Fruit fly (Drosophila melanogaster): ENCODE results near the gene CG17834.

The CG17834 gene

DNA sequence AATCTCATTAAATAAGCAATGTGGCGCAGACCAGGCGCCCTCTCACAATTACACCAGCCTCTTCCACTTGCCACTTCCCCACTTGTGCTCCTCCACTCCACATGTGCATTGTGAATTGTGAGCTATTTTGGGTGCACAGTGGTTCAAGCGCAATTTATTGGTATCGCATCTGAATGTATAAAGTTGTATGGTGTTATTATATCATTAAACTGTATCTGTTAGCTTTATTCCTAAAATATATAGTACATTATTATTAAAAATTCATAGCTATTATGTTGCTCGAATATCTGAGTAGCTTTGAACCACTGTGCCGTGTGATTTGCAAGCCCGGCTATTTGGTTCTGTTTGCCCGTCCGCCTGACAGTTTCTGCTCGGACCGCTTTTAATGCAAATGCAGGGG is 46.0 kb downstream of the CG17834 start (continued):
- TF ChIP-seq CG11093 (GFP tag; IDR thresholded peaks at IDR 0.05) (peak; percentile 83), CG17912 (GFP tag; optimal IDR thresholded peaks at IDR 0.05) (peak; percentile 5), jumu (GFP tag; optimal IDR thresholded peaks at IDR 0.05) (peak; percentile 27), dmrt11E (tag; optimal IDR thresholded peaks at IDR 0.05) (peak; percentile 93), CG15073 (GFP tag; optimal IDR thresholded peaks at IDR 0.05) (peak; percentile 52), CG10267 (tag; optimal IDR thresholded peaks at IDR 0.05) (peak; percentile 84), CHES-1-like (GFP tag; optimal IDR thresholded peaks at IDR 0.05) (no peak), CG9876 (GFP tag; optimal IDR thresholded peaks at IDR 0.05) (no peak), Gug (GFP tag; IDR thresholded peaks at IDR 0.05) (peak; percentile 70; the same call in 3 of the 4 replicates), gem (tag; optimal IDR thresholded peaks at IDR 0.05) (peak; percentile 93), CG1529 (GFP tag; optimal IDR thresholded peaks at IDR 0.05) (peak; percentile 87), H2.0 (GFP tag; IDR thresholded peaks at IDR 0.05) (peak; percentile 88), gcm2 (GFP tag; optimal IDR thresholded peaks at IDR 0.05) (no peak), crc (GFP tag; optimal IDR thresholded peaks at IDR 0.05) (no peak), Med (GFP tag) (peak; percentile 78), gce (GFP tag; IDR thresholded peaks at IDR 0.05) (peak; percentile 93), Bteb2 (GFP tag; optimal IDR thresholded peaks at IDR 0.05) (peak; percentile 9), CTCF (GFP tag; optimal IDR thresholded peaks at IDR 0.05) (peak; percentile 38), Eip74EF (GFP tag; optimal IDR thresholded peaks at IDR 0.05) (peak in 1 of 2 experiments; percentile 79), CG2875 (GFP tag; optimal IDR thresholded peaks at IDR 0.05) (peak; percentile 84), Mes4 (GFP tag; optimal IDR thresholded peaks at IDR 0.05) (no peak), crp (GFP tag; optimal IDR thresholded peaks at IDR 0.05) (peak in 1 of 2 experiments; percentile 11), Dip2 (GFP tag; IDR thresholded peaks at IDR 0.05) (no peak), rib (GFP tag; IDR thresholded peaks at IDR 0.05) (no peak), CG4617 (GFP tag; optimal IDR thresholded peaks at IDR 0.05; ENCODE audit: borderline replicate concordance) (peak; percentile 34), Trl (optimal IDR thresholded peaks at IDR 0.05) (no peak), Trl (GFP tag; optimal IDR thresholded peaks at IDR 0.05) (no peak), CG10654 (GFP tag; optimal IDR thresholded peaks at IDR 0.05) (peak; percentile 80), CG1792 (GFP tag; optimal IDR thresholded peaks at IDR 0.05) (no peak), CG1832 (GFP tag; optimal IDR thresholded peaks at IDR 0.05) (no peak), CG2199 (GFP tag; IDR thresholded peaks at IDR 0.05) (peak; percentile 86; the same call in 2 of the 3 replicates), lbe (GFP tag; optimal IDR thresholded peaks at IDR 0.05) (peak; percentile 70), Ravus (GFP tag; IDR thresholded peaks at IDR 0.05) (peak; percentile 44), CG9215 (GFP tag; IDR thresholded peaks at IDR 0.05) (peak; percentile 47; the same call in 1 of the 2 replicates), Blimp-1 (GFP tag; optimal IDR thresholded peaks at IDR 0.05) (peak; percentile 92), nerfin-2 (GFP tag; IDR thresholded peaks at IDR 0.05; ENCODE audit: partially characterized antibody) (no peak), Bdp1 (GFP tag; optimal IDR thresholded peaks at IDR 0.05) (peak; percentile 17), CG6765 (GFP tag; optimal IDR thresholded peaks at IDR 0.05) (no peak), CG18599 (GFP tag; optimal IDR thresholded peaks at IDR 0.05) (peak; percentile 80), CG2129 (GFP tag; IDR thresholded peaks at IDR 0.05; ENCODE audit: partially characterized antibody) (no peak), CG17568 (GFP tag; optimal IDR thresholded peaks at IDR 0.05) (peak; percentile 80), bbx (GFP tag; IDR thresholded peaks at IDR 0.05; ENCODE audit: partially characterized antibody) (no peak), pb (GFP tag; optimal IDR thresholded peaks at IDR 0.05) (no peak), CG6813 (GFP tag; optimal IDR thresholded peaks at IDR 0.05) (peak; percentile 61), vvl (GFP tag; IDR thresholded peaks at IDR 0.05) (peak; percentile 96), Oli (tag; optimal IDR thresholded peaks at IDR 0.05) (peak; percentile 91), CG30403 (GFP tag; optimal IDR thresholded peaks at IDR 0.05) (peak; percentile 83), trh (GFP tag; optimal IDR thresholded peaks at IDR 0.05) (peak; percentile 69), lov (optimal IDR thresholded peaks at IDR 0.05) (no peak), lov (GFP tag; IDR thresholded peaks at IDR 0.05) (peak; percentile 92), Sox102F (GFP tag; optimal IDR thresholded peaks at IDR 0.05) (peak; percentile 93), maf-S (GFP tag; optimal IDR thresholded peaks at IDR 0.05) (no peak)
